Worm (Caenorhabditis elegans): Measurements from ENCODE around the gene lec-2.
"Not testable (repeated sequence)": the region's sequence is repeated elsewhere in the genome, so short reads cannot be mapped to it uniquely, and the experiment has no call there.

DNA sequence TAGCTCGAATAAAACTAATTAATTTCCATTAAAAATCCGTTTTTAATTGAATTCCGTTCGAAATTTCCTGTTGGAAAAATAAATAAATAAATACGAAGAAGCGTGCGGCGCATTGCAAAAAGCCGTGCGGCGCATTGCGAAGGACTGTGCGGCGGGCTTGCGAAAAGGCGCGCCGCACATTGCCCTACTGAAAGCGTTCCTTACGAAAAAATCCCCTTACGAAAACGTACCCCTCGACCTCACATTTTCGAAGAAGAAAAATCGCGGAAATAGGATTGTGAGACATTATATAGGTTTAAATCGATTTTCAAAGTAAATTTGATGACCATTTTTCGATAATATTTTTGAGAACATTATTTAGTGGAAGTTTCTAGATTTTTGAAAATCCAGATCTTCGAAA is 18.8 kb upstream of the lec-2 start:
- not testable (repeated sequence) for TF ChIP-seq sea-2 (GFP tag; IDR thresholded peaks at IDR 0.05); lin-35 (GFP tag; optimal IDR thresholded peaks at IDR 0.05); aptf-3 (GFP tag; IDR thresholded peaks at IDR 0.05); snpc-4 (GFP tag; optimal IDR thresholded peaks at IDR 0.05); snpc-4 (tag; optimal IDR thresholded peaks at IDR 0.05)
- peak; percentile 76 for TF ChIP-seq attf-3 (GFP tag; conservative IDR thresholded peaks at IDR 0.05)
- peak; percentile 59 for TF ChIP-seq hmg-1.2 (GFP tag; IDR thresholded peaks at IDR 0.05)

Data from whole organism, young adult.